Fruit fly (Drosophila melanogaster) whole organism: ENCODE data around the gene Ugt36E1.

Experiments
- CG8478 ChIP-seq: fragments of >200 bp; optimal IDR thresholded peaks from 2 replicates; lab custom pipeline; 2018; ENCODE audit warnings: inconsistent platforms
- Dll ChIP-seq: fragments of >200 bp; optimal IDR thresholded peaks from 2 replicates; lab custom pipeline; 2017
- EcR ChIP-seq, 2 experiments: fragments of >200 bp; optimal IDR thresholded peaks; 2 replicates each; lab custom pipeline; 2017; ENCODE audit warnings: missing biosample characterization in 2 of 2, missing genetic modification characterization in 2 of 2, missing genetic modification reagents in 2 of 2
- psq ChIP-seq: fragments of >200 bp; optimal IDR thresholded peaks from 2 replicates; lab custom pipeline; 2017
- usp ChIP-seq: fragments of >200 bp; optimal IDR thresholded peaks from 2 replicates; lab custom pipeline; 2017; ENCODE audit warnings: missing biosample characterization, missing genetic modification characterization, mixed read lengths

- TF ChIP-seq Dll (lab: Kevin White, UChicago) (no peak), CG8478 (lab: Kevin White, UChicago) (no peak), psq (lab: Kevin White, UChicago) (no peak), usp (GFP tag; lab: Kevin White, UChicago) (no peak), EcR (GFP tag; optimal IDR thresholded peaks at IDR 0.05; lab: Kevin White, UChicago) (no peak)
Measured at dm6 chr2L:18843560-18843959, 17.0 kb downstream of the Ugt36E1 start.
